Worm (Caenorhabditis elegans) whole organism, L1 larva: ENCODE data around the gene str-206.

Source experiments
- alr-1 ChIP-seq: fragments of 200-800 bp; sonication (Bioruptor generic); optimal IDR thresholded peaks from 2 replicates; lab custom pipeline; 2018; ENCODE audit warnings: borderline replicate concordance, mild to moderate bottlenecking, missing genetic modification characterization, missing compliant biosample characterization
- aly-2 ChIP-seq: fragments of 150-350 bp; optimal IDR thresholded peaks from 2 replicates; lab custom pipeline; 2014; ENCODE audit warnings: missing biosample characterization, missing genetic modification characterization
- ama-1 ChIP-seq: fragments of 150-350 bp; optimal IDR thresholded peaks from 2 replicates; lab custom pipeline; 2014
- ceh-63 ChIP-seq: fragments of 200-800 bp; sonication (Bioruptor generic); optimal IDR thresholded peaks from 2 replicates; lab custom pipeline; 2018; ENCODE audit warnings: mild to moderate bottlenecking, missing genetic modification characterization, missing compliant biosample characterization
- ceh-8 ChIP-seq: fragments of 200-800 bp; sonication (Bioruptor generic); optimal IDR thresholded peaks from 2 replicates; lab custom pipeline; 2018; ENCODE audit warnings: mild to moderate bottlenecking, missing genetic modification characterization, moderate library complexity, missing compliant biosample characterization
- ceh-82 ChIP-seq, 3 experiments: fragments of 150-350 bp in 1 of 3; sonication (generic microtip) in 2 of 3; optimal IDR thresholded peaks; 2 replicates each; lab custom pipeline; 2014 to 2017; ENCODE audit warnings: missing biosample characterization in 3 of 3, missing genetic modification characterization in 3 of 3
- ceh-88 ChIP-seq: fragments of 200-800 bp; sonication (Bioruptor generic); IDR thresholded peaks from 2 replicates; pipeline ENCODE4 v1.3.6; 2022; ENCODE audit warnings: missing genetic modification characterization, missing compliant biosample characterization
- ces-1 ChIP-seq: fragments of 150-350 bp; optimal IDR thresholded peaks from 2 replicates; lab custom pipeline; 2014; ENCODE audit warnings: missing biosample characterization, missing genetic modification reagents, missing genetic modification characterization
- dpl-1 ChIP-seq, 3 experiments: fragments of 150-350 bp in 2 of 3; sonication (generic microtip) in 1 of 3; optimal IDR thresholded peaks; 2 replicates each; lab custom pipeline; 2014 to 2017; ENCODE audit warnings: missing biosample characterization in 3 of 3, missing genetic modification characterization in 3 of 3, missing genetic modification reagents in 3 of 3
- efl-1 ChIP-seq, 4 experiments: fragments of 150-350 bp; optimal IDR thresholded peaks in 3 of 4; peaks in 1 of 4; 1 replicate in 1 of 4; 2 replicates in 3 of 4; lab custom pipeline; 2014; ENCODE audit warnings: missing biosample characterization in 2 of 4, missing genetic modification characterization in 2 of 4, missing genetic modification reagents in 2 of 4
- efl-3 ChIP-seq: fragments of 200-800 bp; sonication (Bioruptor generic); optimal IDR thresholded peaks from 2 replicates; lab custom pipeline; 2018; ENCODE audit warnings: mild to moderate bottlenecking, missing genetic modification characterization, missing compliant biosample characterization
- egl-27 ChIP-seq, 2 experiments: fragments of 150-350 bp in 1 of 2; sonication (generic microtip); optimal IDR thresholded peaks; 3 replicates each; lab custom pipeline; 2017 to 2018; ENCODE audit warnings: missing biosample characterization in 2 of 2, missing genetic modification characterization in 2 of 2, missing genetic modification reagents in 2 of 2
- elt-2 ChIP-seq: sonication (generic microtip); optimal IDR thresholded peaks from 2 replicates; lab custom pipeline; 2016; ENCODE audit warnings: missing genetic modification characterization, mild to moderate bottlenecking, inconsistent platforms, missing compliant biosample characterization, missing genetic modification reagents
- ets-5 ChIP-seq: fragments of 200-800 bp; sonication (Bioruptor generic); IDR thresholded peaks from 2 replicates; pipeline ENCODE4 v1.3.6; 2022; ENCODE audit warnings: missing genetic modification characterization, missing compliant biosample characterization
- fkh-10 ChIP-seq: sonication (generic microtip); optimal IDR thresholded peaks from 2 replicates; lab custom pipeline; 2017; ENCODE audit warnings: missing biosample characterization, missing genetic modification reagents, missing genetic modification characterization
- fkh-4 ChIP-seq: sonication (generic microtip); optimal IDR thresholded peaks from 2 replicates; lab custom pipeline; 2016; ENCODE audit warnings: missing compliant biosample characterization, missing genetic modification characterization, borderline replicate concordance
- fos-1 ChIP-seq: fragments of 150-350 bp; optimal IDR thresholded peaks from 2 replicates; lab custom pipeline; 2014; ENCODE audit warnings: missing biosample characterization, missing genetic modification characterization
- hlh-17 ChIP-seq: fragments of 200-800 bp; sonication (Bioruptor generic); optimal IDR thresholded peaks from 2 replicates; lab custom pipeline; 2018; ENCODE audit warnings: missing genetic modification characterization, mild to moderate bottlenecking, missing compliant biosample characterization, moderate library complexity, borderline replicate concordance
- hpl-2 ChIP-seq: fragments of 150-350 bp; optimal IDR thresholded peaks from 2 replicates; lab custom pipeline; 2014; ENCODE audit warnings: missing biosample characterization, missing genetic modification reagents, missing genetic modification characterization
- irx-1 ChIP-seq: sonication (generic microtip); optimal IDR thresholded peaks from 2 replicates; lab custom pipeline; 2016; ENCODE audit warnings: missing genetic modification characterization, missing compliant biosample characterization
- jun-1 ChIP-seq: fragments of 150-350 bp; optimal IDR thresholded peaks from 2 replicates; lab custom pipeline; 2014; ENCODE audit warnings: missing biosample characterization, missing genetic modification reagents, missing genetic modification characterization
- lin-35 ChIP-seq, 2 experiments: fragments of 150-350 bp; optimal IDR thresholded peaks; 2 replicates each; lab custom pipeline; 2014; ENCODE audit warnings: missing biosample characterization in 2 of 2, missing genetic modification characterization in 2 of 2, missing genetic modification reagents in 2 of 2
- lir-3 ChIP-seq: sonication (generic microtip); optimal IDR thresholded peaks from 2 replicates; lab custom pipeline; 2016; ENCODE audit warnings: mild to moderate bottlenecking, missing genetic modification characterization, moderate library complexity, missing compliant biosample characterization; ENCODE audit not compliant: poor library complexity
- lsy-2 ChIP-seq, 2 experiments: fragments of 150-350 bp; optimal IDR thresholded peaks; 2 replicates each; lab custom pipeline; 2014; ENCODE audit warnings: missing biosample characterization in 2 of 2, missing genetic modification characterization in 2 of 2
- mab-9 ChIP-seq: fragments of 200-800 bp; sonication (Bioruptor generic); IDR thresholded peaks from 2 replicates; pipeline ENCODE4 v1.3.6; 2022; ENCODE audit warnings: missing genetic modification reagents, missing genetic modification characterization, missing compliant biosample characterization
- mep-1 ChIP-seq: fragments of 150-350 bp; optimal IDR thresholded peaks from 2 replicates; lab custom pipeline; 2014; ENCODE audit warnings: missing biosample characterization, missing genetic modification characterization
- nhr-11 ChIP-seq: fragments of 150-350 bp; optimal IDR thresholded peaks from 2 replicates; lab custom pipeline; 2014; ENCODE audit warnings: missing biosample characterization, missing genetic modification characterization
- nhr-19 ChIP-seq: fragments of 200-800 bp; sonication (Bioruptor generic); conservative IDR thresholded peaks from 2 replicates; pipeline ENCODE4 v1.3.6; 2022; ENCODE audit warnings: missing genetic modification characterization, missing compliant biosample characterization
- nhr-237 ChIP-seq: fragments of 150-350 bp; optimal IDR thresholded peaks from 2 replicates; lab custom pipeline; 2014; ENCODE audit warnings: missing biosample characterization, missing genetic modification characterization
- nhr-47 ChIP-seq: sonication (generic microtip); optimal IDR thresholded peaks from 2 replicates; lab custom pipeline; 2016; ENCODE audit warnings: mild to moderate bottlenecking, missing genetic modification characterization, moderate library complexity, missing compliant biosample characterization
- nhr-71 ChIP-seq: sonication (generic microtip); optimal IDR thresholded peaks from 2 replicates; lab custom pipeline; 2016; ENCODE audit warnings: mild to moderate bottlenecking, missing genetic modification characterization, moderate library complexity, missing compliant biosample characterization
- nhr-76 ChIP-seq: sonication (generic microtip); optimal IDR thresholded peaks from 2 replicates; lab custom pipeline; 2017; ENCODE audit warnings: missing biosample characterization, missing genetic modification characterization
- nhr-84 ChIP-seq: sonication (generic microtip); optimal IDR thresholded peaks from 2 replicates; lab custom pipeline; 2017; ENCODE audit warnings: missing biosample characterization, missing genetic modification characterization
- nhr-85 ChIP-seq: sonication (generic microtip); peaks from one replicate; lab custom pipeline; 2016; ENCODE audit warnings: missing genetic modification characterization, inconsistent platforms, missing compliant biosample characterization
- pag-3 ChIP-seq: sonication (generic microtip); optimal IDR thresholded peaks from 2 replicates; lab custom pipeline; 2017; ENCODE audit warnings: missing genetic modification characterization, mild to moderate bottlenecking, missing compliant biosample characterization, antibody characterized with exemption, borderline replicate concordance; ENCODE audit not compliant: insufficient read depth
- pqm-1 ChIP-seq: sonication (generic microtip); optimal IDR thresholded peaks from 3 replicates; lab custom pipeline; 2017; ENCODE audit warnings: missing biosample characterization, missing genetic modification characterization
- rnt-1 ChIP-seq: sonication (generic microtip); optimal IDR thresholded peaks from 2 replicates; lab custom pipeline; 2016; ENCODE audit warnings: mild to moderate bottlenecking, missing genetic modification characterization, moderate library complexity, missing compliant biosample characterization
- skn-1 ChIP-seq: fragments of 150-350 bp; optimal IDR thresholded peaks from 2 replicates; lab custom pipeline; 2014; ENCODE audit warnings: missing biosample characterization, missing genetic modification characterization
- snu-23 ChIP-seq: sonication (generic microtip); optimal IDR thresholded peaks from 2 replicates; lab custom pipeline; 2016; ENCODE audit warnings: missing genetic modification characterization, missing compliant biosample characterization
- sup-37 ChIP-seq: fragments of 200-800 bp; sonication (Bioruptor generic); optimal IDR thresholded peaks from 2 replicates; lab custom pipeline; 2018; ENCODE audit warnings: mild to moderate bottlenecking, missing genetic modification characterization, missing compliant biosample characterization
- swsn-7 ChIP-seq: sonication (generic microtip); optimal IDR thresholded peaks from 2 replicates; lab custom pipeline; 2016; ENCODE audit warnings: missing genetic modification characterization, missing compliant biosample characterization
- unc-30 ChIP-seq: sonication (generic microtip); optimal IDR thresholded peaks from 2 replicates; lab custom pipeline; 2017; ENCODE audit warnings: missing biosample characterization, missing genetic modification characterization
- xbp-1 ChIP-seq: sonication (generic microtip); optimal IDR thresholded peaks from 2 replicates; lab custom pipeline; 2016; ENCODE audit warnings: missing genetic modification characterization, missing compliant biosample characterization
- zag-1 ChIP-seq: fragments of 150-350 bp; optimal IDR thresholded peaks from 2 replicates; lab custom pipeline; 2014; ENCODE audit warnings: missing biosample characterization, missing genetic modification characterization
- zip-4 ChIP-seq: fragments of 200-800 bp; sonication (Bioruptor generic); optimal IDR thresholded peaks from 2 replicates; lab custom pipeline; 2018; ENCODE audit warnings: mild to moderate bottlenecking, missing genetic modification characterization, moderate library complexity, missing compliant biosample characterization

The str-206 gene

DNA sequence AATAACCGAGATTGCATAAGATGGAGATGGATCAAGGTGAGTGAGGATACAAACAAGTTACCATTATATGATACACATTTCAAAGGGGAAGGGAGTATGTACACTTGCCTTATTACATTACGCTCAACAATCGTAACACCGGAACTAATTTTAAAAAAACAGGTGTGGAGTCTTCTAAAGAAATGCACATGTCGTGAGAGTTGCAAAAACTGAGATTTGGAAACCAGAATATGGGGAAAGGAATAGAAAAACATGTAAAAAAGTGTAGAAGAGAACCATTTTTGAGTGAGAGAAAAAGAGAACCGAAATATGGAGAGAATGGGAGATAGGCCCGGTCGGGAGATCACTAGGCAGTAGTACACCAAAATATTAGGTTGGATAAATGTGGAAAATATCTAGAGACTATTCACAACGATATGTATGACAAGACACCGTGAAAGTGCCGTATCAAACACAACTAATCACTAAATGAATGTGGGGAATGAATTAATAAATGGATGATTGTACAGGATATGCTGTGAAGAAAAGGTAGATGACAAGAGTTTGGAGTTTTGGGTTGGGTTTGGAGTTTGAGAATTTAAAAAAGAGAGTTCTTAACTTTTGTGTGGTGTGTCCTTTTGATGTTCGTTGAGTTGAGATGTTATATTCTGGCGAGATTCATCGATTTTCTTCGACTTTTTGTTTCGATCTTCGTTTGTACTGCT is 5.5 kb downstream of the str-206 start:
- TF ChIP-seq mep-1 (tag; lab: Kevin White, UChicago): no peak
- peak; percentile 10 for TF ChIP-seq nhr-71
- peak; percentile 18 for TF ChIP-seq jun-1 (tag; lab: Kevin White, UChicago)
- TF ChIP-seq lsy-2 (tag; optimal IDR thresholded peaks at IDR 0.05; lab: Kevin White, UChicago): peak in 1 of 2 experiments; percentile 14
- 0 out of 2 replicates have a peak, but pooled peaks have one; percentile 1 for TF ChIP-seq nhr-19 (GFP tag; lab: Robert Waterston, UW)
- TF ChIP-seq swsn-7: no peak
- TF ChIP-seq efl-1 (optimal IDR thresholded peaks at IDR 0.05; lab: Kevin White, UChicago): no peak
- peak in 1 of 2 experiments; percentile 85 for TF ChIP-seq efl-1 (GFP tag; optimal IDR thresholded peaks at IDR 0.05 in 1 of 2; lab: Kevin White, UChicago)
- no peak for TF ChIP-seq zip-4 (GFP tag; lab: Kevin White, UChicago)
- no peak for TF ChIP-seq fkh-4 (tag; lab: Kevin White, UChicago)
- TF ChIP-seq xbp-1 (tag; lab: Kevin White, UChicago): no peak
- peak; percentile 8; the same call in 1 of the 2 replicates for TF ChIP-seq ceh-88
- peak; percentile 59 for TF ChIP-seq aly-2
- no peak for TF ChIP-seq hpl-2 (GFP tag; lab: Kevin White, UChicago)
- TF ChIP-seq nhr-47 (tag; lab: Kevin White, UChicago): peak; percentile 15
- peak; percentile 76 for TF ChIP-seq nhr-85 (tag; lab: Kevin White, UChicago)

DNA sequence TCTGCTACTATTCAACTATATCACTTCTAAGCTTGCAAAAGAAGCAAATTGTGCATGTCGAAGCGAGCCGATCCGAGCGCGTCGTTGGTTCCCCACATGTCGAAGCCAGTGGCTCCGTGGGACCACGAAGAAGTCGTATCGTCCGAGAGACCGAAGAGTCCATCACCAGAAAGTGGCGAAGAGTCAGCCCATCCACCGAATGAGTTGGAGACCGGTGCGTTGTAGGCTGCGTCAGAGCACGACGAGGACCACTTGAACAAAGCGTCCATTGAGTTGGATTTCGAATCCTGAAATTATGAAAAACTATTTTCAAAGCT is 6.0 kb downstream of the str-206 start:
- TF ChIP-seq ets-5 (GFP tag; lab: Robert Waterston, UW) (peak; percentile 82; the same call in 1 of the 2 replicates), hlh-17 (GFP tag; lab: Kevin White, UChicago) (no peak), mab-9 (GFP tag; lab: Robert Waterston, UW) (no peak), lin-35 (GFP tag; optimal IDR thresholded peaks at IDR 0.05; lab: Kevin White, UChicago) (no peak)

DNA sequence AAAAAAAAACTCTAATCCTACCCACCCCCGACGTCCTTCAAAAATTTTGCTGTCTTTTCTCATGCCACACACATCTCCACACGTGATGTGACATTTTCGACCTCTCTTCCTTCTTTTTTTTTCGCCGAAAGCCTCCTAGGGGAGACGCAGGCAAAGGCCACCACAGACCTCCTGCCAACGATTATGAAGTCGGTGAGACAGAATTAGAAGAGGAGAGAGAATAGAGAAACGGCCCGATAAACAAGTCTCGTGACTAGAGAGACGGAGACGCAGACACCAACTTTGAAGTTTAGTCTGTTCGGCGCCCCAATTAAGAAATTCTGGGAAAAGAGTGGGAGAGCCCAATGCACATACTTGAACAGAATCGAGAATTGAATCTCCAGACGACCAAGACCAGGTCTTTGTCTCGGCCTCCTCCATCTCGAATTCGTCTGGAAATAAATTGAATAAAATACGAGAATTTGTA is 6.6 kb downstream of the str-206 start:
- TF ChIP-seq nhr-76 (tag; lab: Kevin White, UChicago) (no peak), rnt-1 (tag; lab: Kevin White, UChicago) (peak; percentile 95), lin-35 (GFP tag; optimal IDR thresholded peaks at IDR 0.05; lab: Kevin White, UChicago) (peak; percentile 69 to 89), fos-1 (tag; lab: Kevin White, UChicago) (peak; percentile 89), sup-37 (GFP tag; lab: Kevin White, UChicago) (peak; percentile 71), ceh-63 (GFP tag; lab: Kevin White, UChicago) (no peak), fkh-4 (tag; lab: Kevin White, UChicago) (peak; percentile 86), dpl-1 (GFP tag; optimal IDR thresholded peaks at IDR 0.05; lab: Kevin White, UChicago) (peak; percentile 67 to 75 (median 69)), pqm-1 (tag; lab: Kevin White, UChicago) (no peak), mep-1 (tag; lab: Kevin White, UChicago) (peak; percentile 99), egl-27 (tag; optimal IDR thresholded peaks at IDR 0.05; lab: Kevin White, UChicago) (peak; percentile 74 to 86), pag-3 (tag; lab: Kevin White, UChicago) (peak; percentile 93), zag-1 (tag; lab: Kevin White, UChicago) (no peak), swsn-7 (peak; percentile 98), ama-1 (lab: Kevin White, UChicago) (peak; percentile 98), elt-2 (peak; percentile 76), nhr-11 (tag; lab: Kevin White, UChicago) (peak; percentile 92), nhr-237 (tag; lab: Kevin White, UChicago) (peak; percentile 93), unc-30 (tag; lab: Kevin White, UChicago) (peak; percentile 97), skn-1 (tag; lab: Kevin White, UChicago) (peak; percentile 93), alr-1 (tag; lab: Kevin White, UChicago) (no peak), ceh-82 (tag; optimal IDR thresholded peaks at IDR 0.05; lab: Kevin White, UChicago) (peak; percentile 81 to 95 (median 87)), nhr-84 (tag; lab: Kevin White, UChicago) (peak; percentile 86), ceh-8 (peak; percentile 93), irx-1 (peak; percentile 92), lsy-2 (tag; optimal IDR thresholded peaks at IDR 0.05; lab: Kevin White, UChicago) (peak; percentile 91 to 96), zip-4 (GFP tag; lab: Kevin White, UChicago) (peak; percentile 55), hpl-2 (GFP tag; lab: Kevin White, UChicago) (peak; percentile 86), snu-23 (GFP tag; lab: Kevin White, UChicago) (peak; percentile 98), efl-3 (GFP tag; lab: Kevin White, UChicago) (no peak), fkh-10 (GFP tag; lab: Kevin White, UChicago) (peak; percentile 98), ces-1 (GFP tag; lab: Kevin White, UChicago) (no peak), lir-3 (tag; lab: Kevin White, UChicago) (peak; percentile 82), jun-1 (tag; lab: Kevin White, UChicago) (peak; percentile 94)
